Worm (Caenorhabditis elegans): ENCODE results near the gene rpl-35.

rpl-35 gene

DNA sequence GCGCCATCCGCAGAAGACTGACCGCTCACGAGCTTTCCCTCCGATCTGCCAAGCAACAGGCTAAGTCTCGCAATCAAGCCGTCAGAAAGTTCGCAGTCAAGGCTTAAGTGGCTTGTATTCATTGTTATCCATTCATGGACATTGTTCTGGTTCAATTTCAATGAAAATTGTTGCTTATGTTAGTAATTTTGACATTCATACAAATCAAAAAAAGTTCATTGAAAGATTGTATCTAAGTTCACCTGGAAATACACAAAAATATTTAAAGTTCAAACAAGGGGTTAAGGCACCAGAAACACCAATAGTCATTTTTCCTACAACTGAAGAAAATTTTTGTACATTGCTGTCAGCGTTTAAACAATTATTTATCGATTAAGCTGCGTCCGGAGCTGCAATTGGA lies 534 bp downstream of the rpl-35 start (continued):
- TF ChIP-seq hlh-26 (GFP tag; conservative IDR thresholded peaks at IDR 0.05), result no peak
- no peak for TF ChIP-seq madf-10 (tag; optimal IDR thresholded peaks at IDR 0.05)
- peak; percentile 12 for TF ChIP-seq somi-1 (GFP tag; optimal IDR thresholded peaks at IDR 0.05)
- no peak for TF ChIP-seq F55B11.4 (tag; optimal IDR thresholded peaks at IDR 0.05; ENCODE audit: borderline replicate concordance, insufficient read depth)
- TF ChIP-seq B0035.1 (tag; optimal IDR thresholded peaks at IDR 0.05), result no peak
- TF ChIP-seq tlf-1 (GFP tag; optimal IDR thresholded peaks at IDR 0.05), result peak; percentile 64
- TF ChIP-seq F39B2.1 (GFP tag; IDR thresholded peaks at IDR 0.05), result peak; percentile 48; the same call in 1 of the 2 replicates
- TF ChIP-seq him-1 (tag; optimal IDR thresholded peaks at IDR 0.05), result peak; percentile 53
- no peak for TF ChIP-seq cebp-2 (GFP tag; IDR thresholded peaks at IDR 0.05)
- no peak for TF ChIP-seq C06A6.2 (GFP tag; conservative IDR thresholded peaks at IDR 0.05)
- TF ChIP-seq mel-28 (tag; optimal IDR thresholded peaks at IDR 0.05; ENCODE audit: borderline replicate concordance), result no peak
- no peak for TF ChIP-seq sptf-2 (GFP tag; optimal IDR thresholded peaks at IDR 0.05)
- no peak for TF ChIP-seq ets-4 (GFP tag; optimal IDR thresholded peaks at IDR 0.05)
- TF ChIP-seq Y56A3A.18 (GFP tag; IDR thresholded peaks at IDR 0.05), result 0 out of 2 replicates have a peak, but pooled peaks have one; percentile 46
- TF ChIP-seq ceh-40 (GFP tag; IDR thresholded peaks at IDR 0.05), result no peak
- no peak for TF ChIP-seq F10E7.11 (tag; optimal IDR thresholded peaks at IDR 0.05)
- TF ChIP-seq ztf-25 (GFP tag; IDR thresholded peaks at IDR 0.05), result no peak
- TF ChIP-seq ztf-22 (GFP tag; optimal IDR thresholded peaks at IDR 0.05), result no peak
- TF ChIP-seq tbp1 (GFP tag; optimal IDR thresholded peaks at IDR 0.05), result no peak
- peak; percentile 78 for TF ChIP-seq ekl-4 (GFP tag; IDR thresholded peaks at IDR 0.05)
- no peak for TF ChIP-seq unc-62 (GFP tag; optimal IDR thresholded peaks at IDR 0.05)
- TF ChIP-seq chd-7 (tag; optimal IDR thresholded peaks at IDR 0.05), result no peak
- TF ChIP-seq snpc-4 (GFP tag; optimal IDR thresholded peaks at IDR 0.05), result peak; percentile 20
- peak in 1 of 4 experiments; percentile 53 for TF ChIP-seq snpc-4 (tag; optimal IDR thresholded peaks at IDR 0.05)
- TF ChIP-seq F57C9.4 (tag; optimal IDR thresholded peaks at IDR 0.05), result no peak
- peak; percentile 82 for TF ChIP-seq F49E8.2 (tag; optimal IDR thresholded peaks at IDR 0.05; ENCODE audit: insufficient read depth)
- TF ChIP-seq B0261.1 (tag; optimal IDR thresholded peaks at IDR 0.05), result no peak
- TF ChIP-seq hmg-1.2 (GFP tag; IDR thresholded peaks at IDR 0.05), result peak; percentile 20; the same call in 1 of the 2 replicates
- no peak for TF ChIP-seq mes-4 (tag; optimal IDR thresholded peaks at IDR 0.05)
- TF ChIP-seq dpff-1 (tag; optimal IDR thresholded peaks at IDR 0.05), result no peak
- TF ChIP-seq Y53F4B.3 (GFP tag; IDR thresholded peaks at IDR 0.05), result no peak
- TF ChIP-seq lsl-1 (GFP tag; optimal IDR thresholded peaks at IDR 0.05), result peak; percentile 49
- no peak for TF ChIP-seq nhr-80 (tag; optimal IDR thresholded peaks at IDR 0.05)
- peak; percentile 68 for TF ChIP-seq lin-54 (GFP tag; optimal IDR thresholded peaks at IDR 0.05)
- no peak for TF ChIP-seq attf-3 (GFP tag; conservative IDR thresholded peaks at IDR 0.05)
- TF ChIP-seq repo-1 (tag; optimal IDR thresholded peaks at IDR 0.05), result no peak
- no peak for TF ChIP-seq atf-7 (tag; optimal IDR thresholded peaks at IDR 0.05)
- no peak for TF ChIP-seq sea-2 (GFP tag; IDR thresholded peaks at IDR 0.05)
- no peak for TF ChIP-seq B0019.2 (GFP tag; conservative IDR thresholded peaks at IDR 0.05)
- TF ChIP-seq ztf-6 (GFP tag; IDR thresholded peaks at IDR 0.05), result no peak
- TF ChIP-seq nhr-90 (tag; optimal IDR thresholded peaks at IDR 0.05), result peak; percentile 9
- TF ChIP-seq ceh-79 (tag; optimal IDR thresholded peaks at IDR 0.05), result no peak
- no peak for TF ChIP-seq T07F8.4 (tag; optimal IDR thresholded peaks at IDR 0.05)
- TF ChIP-seq F52B5.7 (tag; optimal IDR thresholded peaks at IDR 0.05), result no peak
- TF ChIP-seq bed-1 (GFP tag; IDR thresholded peaks at IDR 0.05), result no peak
- TF ChIP-seq aptf-3 (GFP tag; IDR thresholded peaks at IDR 0.05), result no peak
- no peak for TF ChIP-seq F22D6.2 (tag; optimal IDR thresholded peaks at IDR 0.05)
- TF ChIP-seq F37B4.10 (GFP tag; IDR thresholded peaks at IDR 0.05), result no peak
- TF ChIP-seq Y67H2A.10 (GFP tag; conservative IDR thresholded peaks at IDR 0.05), result no peak
- no peak for TF ChIP-seq egrh-3 (GFP tag; IDR thresholded peaks at IDR 0.05)
- no peak for TF ChIP-seq unc-130 (GFP tag; optimal IDR thresholded peaks at IDR 0.05)
